Fruit fly (Drosophila melanogaster): ENCODE measurements around the gene CG14340.

The CG14340 gene

dm6 chr2L:1112641-1113040 lies at the start of gene CG14340:
Gene CG14340, plus strand, starts transcription at chr2L:1112941.
- no peak for TF ChIP-seq CrebA (GFP tag; optimal IDR thresholded peaks at IDR 0.05; ENCODE audit: borderline replicate concordance)
- no peak for TF ChIP-seq sage (GFP tag; optimal IDR thresholded peaks at IDR 0.05)
- TF ChIP-seq Jra (GFP tag; optimal IDR thresholded peaks at IDR 0.05) = no peak
- no peak for TF ChIP-seq dl (GFP tag; optimal IDR thresholded peaks at IDR 0.05; ENCODE audit: insufficient read depth in 1 of 2, partially characterized antibody in 2 of 2)
- TF ChIP-seq OdsH (GFP tag; optimal IDR thresholded peaks at IDR 0.05) = no peak
- no peak for TF ChIP-seq Hr83 (GFP tag; optimal IDR thresholded peaks at IDR 0.05; ENCODE audit: poor library complexity, severe bottlenecking)
- TF ChIP-seq h (GFP tag; optimal IDR thresholded peaks at IDR 0.05) = no peak

dm6 chr2L:1063695-1064094 lies 49.0 kb upstream of the CG14340 start:
- no peak for TF ChIP-seq Rel (GFP tag; optimal IDR thresholded peaks at IDR 0.05)
- TF ChIP-seq Rel (tag; optimal IDR thresholded peaks at IDR 0.05) = peak; percentile 95
- TF ChIP-seq OdsH (GFP tag; optimal IDR thresholded peaks at IDR 0.05) = no peak

- TF ChIP-seq Myc (optimal IDR thresholded peaks at IDR 0.05) (no peak), woc (GFP tag; optimal IDR thresholded peaks at IDR 0.05) (no peak), sage (GFP tag; optimal IDR thresholded peaks at IDR 0.05) (no peak), Hr83 (GFP tag; optimal IDR thresholded peaks at IDR 0.05; ENCODE audit: poor library complexity, severe bottlenecking) (no peak), OdsH (GFP tag; optimal IDR thresholded peaks at IDR 0.05) (no peak), GATAd (GFP tag; optimal IDR thresholded peaks at IDR 0.05) (no peak)
These were observed 48.2 kb upstream of the CG14340 start for dm6 chr2L:1064544-1064943.

dm6 chr2L:1065038-1065437 lies 47.7 kb upstream of the CG14340 start:
- peak; percentile 27 for TF ChIP-seq Rel (GFP tag; optimal IDR thresholded peaks at IDR 0.05)
- peak; percentile 62 for TF ChIP-seq Rel (tag; optimal IDR thresholded peaks at IDR 0.05)
- TF ChIP-seq OdsH (GFP tag; optimal IDR thresholded peaks at IDR 0.05) = peak; percentile 81
- peak; percentile 13 to 88 for TF ChIP-seq foxo (GFP tag; optimal IDR thresholded peaks at IDR 0.05)
- TF ChIP-seq Hr83 (GFP tag; optimal IDR thresholded peaks at IDR 0.05; ENCODE audit: poor library complexity, severe bottlenecking) = peak; percentile 35
- peak; percentile 81 for TF ChIP-seq rgr (GFP tag; optimal IDR thresholded peaks at IDR 0.05)
- TF ChIP-seq psq (GFP tag; optimal IDR thresholded peaks at IDR 0.05) = peak; percentile 71
- TF ChIP-seq CG9705 (GFP tag; optimal IDR thresholded peaks at IDR 0.05) = peak; percentile 70
- peak; percentile 32 for TF ChIP-seq Jra (GFP tag; optimal IDR thresholded peaks at IDR 0.05)
- no peak for TF ChIP-seq N (GFP tag; optimal IDR thresholded peaks at IDR 0.05)
- no peak for TF ChIP-seq Hr78 (GFP tag; optimal IDR thresholded peaks at IDR 0.05)
- TF ChIP-seq h (GFP tag; optimal IDR thresholded peaks at IDR 0.05) = peak; percentile 88
- peak; percentile 73 for TF ChIP-seq dmrt93B (GFP tag; optimal IDR thresholded peaks at IDR 0.05)
- TF ChIP-seq br (GFP tag; optimal IDR thresholded peaks at IDR 0.05) = peak; percentile 83
- TF ChIP-seq tai (GFP tag; optimal IDR thresholded peaks at IDR 0.05) = peak; percentile 67
- TF ChIP-seq woc (GFP tag; optimal IDR thresholded peaks at IDR 0.05) = peak; percentile 91
- TF ChIP-seq Hnf4 (GFP tag; optimal IDR thresholded peaks at IDR 0.05) = peak; percentile 70
- peak; percentile 1 for TF ChIP-seq sage (GFP tag; optimal IDR thresholded peaks at IDR 0.05)
- TF ChIP-seq CrebA (GFP tag; optimal IDR thresholded peaks at IDR 0.05; ENCODE audit: borderline replicate concordance) = peak; percentile 37
- TF ChIP-seq Sp1 (GFP tag; optimal IDR thresholded peaks at IDR 0.05) = peak; percentile 77
- no peak for TF ChIP-seq Mio (GFP tag; optimal IDR thresholded peaks at IDR 0.05)
- peak; percentile 88 for TF ChIP-seq HLH106 (tag; optimal IDR thresholded peaks at IDR 0.05)
- TF ChIP-seq Dfd (GFP tag; optimal IDR thresholded peaks at IDR 0.05) = no peak
- TF ChIP-seq ey (GFP tag; optimal IDR thresholded peaks at IDR 0.05) = peak; percentile 87
- TF ChIP-seq dsf (GFP tag; optimal IDR thresholded peaks at IDR 0.05; ENCODE audit: borderline replicate concordance) = no peak
- TF ChIP-seq fru (GFP tag; optimal IDR thresholded peaks at IDR 0.05) = peak; percentile 82
- TF ChIP-seq CG32264 (GFP tag; optimal IDR thresholded peaks at IDR 0.05) = peak; percentile 46
- TF ChIP-seq lola (GFP tag; optimal IDR thresholded peaks at IDR 0.05) = no peak

- TF ChIP-seq dsf (GFP tag; optimal IDR thresholded peaks at IDR 0.05; ENCODE audit: borderline replicate concordance) = no peak
- no peak for TF ChIP-seq dmrt93B (GFP tag; optimal IDR thresholded peaks at IDR 0.05)
- TF ChIP-seq woc (GFP tag; optimal IDR thresholded peaks at IDR 0.05) = no peak
- TF ChIP-seq br (GFP tag; optimal IDR thresholded peaks at IDR 0.05) = no peak
- TF ChIP-seq HLH106 (tag; optimal IDR thresholded peaks at IDR 0.05) = no peak
- no peak for TF ChIP-seq OdsH (GFP tag; optimal IDR thresholded peaks at IDR 0.05)
- TF ChIP-seq jim (GFP tag; optimal IDR thresholded peaks at IDR 0.05) = no peak
- no peak for TF ChIP-seq tai (GFP tag; optimal IDR thresholded peaks at IDR 0.05)
- TF ChIP-seq psq (GFP tag; optimal IDR thresholded peaks at IDR 0.05) = no peak
- no peak for TF ChIP-seq fru (GFP tag; optimal IDR thresholded peaks at IDR 0.05)
- no peak for TF ChIP-seq Dfd (GFP tag; optimal IDR thresholded peaks at IDR 0.05)
- no peak for TF ChIP-seq Hr83 (GFP tag; optimal IDR thresholded peaks at IDR 0.05; ENCODE audit: poor library complexity, severe bottlenecking)
- no peak for TF ChIP-seq Vsx2 (GFP tag; optimal IDR thresholded peaks at IDR 0.05; ENCODE audit: partially characterized antibody)
- TF ChIP-seq lola (GFP tag; optimal IDR thresholded peaks at IDR 0.05) = no peak
- TF ChIP-seq N (GFP tag; optimal IDR thresholded peaks at IDR 0.05) = no peak
- no peak for TF ChIP-seq Abd-B (GFP tag; optimal IDR thresholded peaks at IDR 0.05)
- no peak for TF ChIP-seq CrebA (GFP tag; optimal IDR thresholded peaks at IDR 0.05; ENCODE audit: borderline replicate concordance)
- TF ChIP-seq GATAd (GFP tag; optimal IDR thresholded peaks at IDR 0.05) = no peak
These were observed 46.4 kb upstream of the CG14340 start for dm6 chr2L:1066330-1066729.
